Worm (Caenorhabditis elegans) whole organism, young adult: ENCODE data around the gene ndc-80.

ENCODE experiments used
- B0019.2 ChIP-seq: fragments of 200-800 bp; sonication (Bioruptor generic); conservative IDR thresholded peaks from 2 replicates; pipeline ENCODE4 v1.3.6; 2022; ENCODE audit warnings: missing genetic modification reagents, missing genetic modification characterization, missing compliant biosample characterization
- B0336.3 ChIP-seq: fragments of 200-800 bp; sonication (Bioruptor generic); IDR thresholded peaks from 2 replicates; pipeline ENCODE4 v1.3.6; 2022; ENCODE audit warnings: missing genetic modification characterization, missing compliant biosample characterization
- F22D6.2 ChIP-seq: sonication (generic microtip); optimal IDR thresholded peaks from 2 replicates; lab custom pipeline; 2016; ENCODE audit warnings: mild to moderate bottlenecking, missing genetic modification characterization, missing compliant biosample characterization
- F33H1.4 ChIP-seq: fragments of 200-800 bp; sonication (Bioruptor generic); IDR thresholded peaks from 2 replicates; pipeline ENCODE4 v1.3.6; 2022; ENCODE audit warnings: missing genetic modification reagents, missing genetic modification characterization, missing compliant biosample characterization
- F37B4.10 ChIP-seq: fragments of 200-800 bp; sonication (Bioruptor generic); IDR thresholded peaks from 2 replicates; pipeline ENCODE4 v1.3.6; 2022; ENCODE audit warnings: missing genetic modification characterization, missing compliant biosample characterization
- K11D2.4 ChIP-seq: fragments of 200-800 bp; sonication (Bioruptor generic); IDR thresholded peaks from 2 replicates; pipeline ENCODE4 v1.3.6; 2022; ENCODE audit warnings: missing genetic modification reagents, missing genetic modification characterization, missing compliant biosample characterization
- T26A5.8 ChIP-seq: sonication (generic microtip); optimal IDR thresholded peaks from 2 replicates; lab custom pipeline; 2016; ENCODE audit warnings: missing genetic modification characterization, missing compliant biosample characterization
- Y53F4B.3 ChIP-seq: fragments of 200-800 bp; sonication (Bioruptor generic); IDR thresholded peaks from 2 replicates; pipeline ENCODE4 v1.3.6; 2022; ENCODE audit warnings: missing genetic modification reagents, missing genetic modification characterization, missing compliant biosample characterization
- Y56A3A.18 ChIP-seq: fragments of 200-800 bp; sonication (Bioruptor generic); IDR thresholded peaks from 2 replicates; pipeline ENCODE4 v1.3.6; 2022; ENCODE audit warnings: missing genetic modification reagents, missing genetic modification characterization, missing compliant biosample characterization
- Y79H2A.3 ChIP-seq: fragments of 200-800 bp; sonication (Bioruptor generic); conservative IDR thresholded peaks from 2 replicates; pipeline ENCODE4 v1.3.6; 2022; ENCODE audit warnings: missing genetic modification reagents, missing genetic modification characterization, missing compliant biosample characterization
- akir-1 ChIP-seq: fragments of 200-800 bp; sonication (Bioruptor generic); optimal IDR thresholded peaks from 2 replicates; lab custom pipeline; 2018; ENCODE audit warnings: mild to moderate bottlenecking, missing genetic modification characterization, moderate library complexity, missing compliant biosample characterization
- attf-6 ChIP-seq: fragments of 200-800 bp; sonication (Bioruptor generic); IDR thresholded peaks from 2 replicates; pipeline ENCODE4 v1.3.6; 2022; ENCODE audit warnings: missing genetic modification reagents, missing genetic modification characterization, missing compliant biosample characterization
- cebp-1 ChIP-seq, 2 experiments: fragments of 200-800 bp in 1 of 2; sonication (Bioruptor generic) in 1 of 2; sonication (generic microtip) in 1 of 2; IDR thresholded peaks in 1 of 2; optimal IDR thresholded peaks in 1 of 2; 2 replicates each; pipeline versions ENCODE4 v1.3.6 to Lab custom; 2017 to 2022; ENCODE audit warnings: missing compliant biosample characterization in 2 of 2, missing genetic modification characterization in 2 of 2, mild to moderate bottlenecking in 1 of 2, missing genetic modification reagents in 1 of 2, moderate library complexity in 1 of 2
- efl-1 ChIP-seq: fragments of 150-350 bp; optimal IDR thresholded peaks from 2 replicates; lab custom pipeline; 2014; ENCODE audit warnings: missing biosample characterization, missing genetic modification reagents, missing genetic modification characterization
- gei-17 ChIP-seq: fragments of 200-800 bp; sonication (Bioruptor generic); optimal IDR thresholded peaks from 2 replicates; lab custom pipeline; 2018; ENCODE audit warnings: mild to moderate bottlenecking, missing genetic modification characterization, missing compliant biosample characterization
- hmg-20 ChIP-seq: fragments of 200-800 bp; sonication (Bioruptor generic); IDR thresholded peaks from 2 replicates; pipeline ENCODE4 v1.3.6; 2022; ENCODE audit warnings: missing genetic modification reagents, missing genetic modification characterization, missing compliant biosample characterization
- lag-1 ChIP-seq: fragments of 200-800 bp; sonication (Bioruptor generic); IDR thresholded peaks from 2 replicates; pipeline ENCODE4 v1.3.6; 2022; ENCODE audit warnings: missing genetic modification reagents, missing genetic modification characterization, missing compliant biosample characterization
- let-526 ChIP-seq: fragments of 200-800 bp; sonication (Bioruptor generic); IDR thresholded peaks from 2 replicates; pipeline ENCODE4 v1.3.6; 2022; ENCODE audit warnings: missing genetic modification reagents, missing genetic modification characterization, missing compliant biosample characterization
- let-607 ChIP-seq, 2 experiments: fragments of 200-800 bp in 1 of 2; sonication (Bioruptor generic) in 1 of 2; sonication (generic microtip) in 1 of 2; optimal IDR thresholded peaks; 2 replicates each; lab custom pipeline; 2016 to 2018; ENCODE audit warnings: mild to moderate bottlenecking in 2 of 2, missing compliant biosample characterization in 2 of 2, missing genetic modification characterization in 2 of 2, moderate library complexity in 2 of 2, missing genotype in 1 of 2
- lsl-1 ChIP-seq: fragments of 200-800 bp; sonication (Bioruptor generic); optimal IDR thresholded peaks from 2 replicates; lab custom pipeline; 2018; ENCODE audit warnings: mild to moderate bottlenecking, missing genetic modification characterization, moderate library complexity, missing compliant biosample characterization
- lsy-27 ChIP-seq: sonication (generic microtip); optimal IDR thresholded peaks from 2 replicates; lab custom pipeline; 2017; ENCODE audit warnings: missing genetic modification characterization, mild to moderate bottlenecking, missing compliant biosample characterization, antibody characterized with exemption, missing genotype, borderline replicate concordance; ENCODE audit not compliant: insufficient read depth
- madf-10 ChIP-seq: sonication (generic microtip); optimal IDR thresholded peaks from 2 replicates; lab custom pipeline; 2016; ENCODE audit warnings: mild to moderate bottlenecking, missing genetic modification characterization, missing compliant biosample characterization
- nfyb-1 ChIP-seq: fragments of 200-800 bp; sonication (Bioruptor generic); IDR thresholded peaks from 2 replicates; pipeline ENCODE4 v1.3.6; 2022; ENCODE audit warnings: missing genetic modification reagents, missing genetic modification characterization, missing compliant biosample characterization
- nhr-120 ChIP-seq: fragments of 200-800 bp; sonication (Bioruptor generic); IDR thresholded peaks from 2 replicates; pipeline ENCODE4 v1.3.6; 2022; ENCODE audit warnings: missing genetic modification characterization, missing compliant biosample characterization
- repo-1 ChIP-seq: sonication (generic microtip); optimal IDR thresholded peaks from 2 replicates; lab custom pipeline; 2017; ENCODE audit warnings: mild to moderate bottlenecking, missing genetic modification characterization, missing compliant biosample characterization
- sea-2 ChIP-seq: fragments of 200-800 bp; sonication (Bioruptor generic); IDR thresholded peaks from 2 replicates; pipeline ENCODE4 v1.3.6; 2022; ENCODE audit warnings: missing genetic modification characterization, missing compliant biosample characterization
- snpc-1.1 ChIP-seq: sonication (generic microtip); optimal IDR thresholded peaks from 2 replicates; lab custom pipeline; 2017; ENCODE audit warnings: missing genetic modification characterization, mild to moderate bottlenecking, missing compliant biosample characterization, antibody characterized with exemption, moderate library complexity, missing genotype, missing genetic modification reagents; ENCODE audit not compliant: insufficient read depth
- snpc-3.4 ChIP-seq: sonication (generic microtip); optimal IDR thresholded peaks from 2 replicates; lab custom pipeline; 2017; ENCODE audit warnings: missing genetic modification characterization, mild to moderate bottlenecking, missing compliant biosample characterization, antibody characterized with exemption, moderate library complexity, missing genotype, missing genetic modification reagents
- snpc-4 ChIP-seq, 5 experiments: fragments of 150-350 bp in 1 of 5; sonication (generic microtip) in 4 of 5; optimal IDR thresholded peaks; 2 replicates each; lab custom pipeline; 2014 to 2018; ENCODE audit warnings: missing genetic modification characterization in 5 of 5, missing biosample characterization in 3 of 5, antibody characterized with exemption in 2 of 5, mild to moderate bottlenecking in 2 of 5, missing compliant biosample characterization in 2 of 5, missing genotype in 2 of 5, moderate library complexity in 2 of 5, missing genetic modification reagents in 1 of 5
- somi-1 ChIP-seq: fragments of 200-800 bp; sonication (Bioruptor generic); optimal IDR thresholded peaks from 2 replicates; lab custom pipeline; 2018; ENCODE audit warnings: mild to moderate bottlenecking, missing genetic modification characterization, missing compliant biosample characterization
- tbx-9 ChIP-seq: sonication (generic microtip); optimal IDR thresholded peaks from 2 replicates; lab custom pipeline; 2016; ENCODE audit warnings: borderline replicate concordance, missing genetic modification characterization, inconsistent platforms, missing compliant biosample characterization
- xnd-1 ChIP-seq: sonication (generic microtip); optimal IDR thresholded peaks from 2 replicates; lab custom pipeline; 2016; ENCODE audit warnings: missing genotype, missing genetic modification reagents, missing genetic modification characterization, missing compliant biosample characterization
- zfh-2 ChIP-seq: fragments of 200-800 bp; sonication (Bioruptor generic); conservative IDR thresholded peaks from 2 replicates; pipeline ENCODE4 v1.3.6; 2022; ENCODE audit warnings: missing genetic modification reagents, missing genetic modification characterization, missing compliant biosample characterization
- ztf-28 ChIP-seq: fragments of 200-800 bp; sonication (Bioruptor generic); IDR thresholded peaks from 2 replicates; pipeline ENCODE4 v1.3.6; 2022; ENCODE audit warnings: missing genetic modification reagents, missing genetic modification characterization, missing compliant biosample characterization

The ndc-80 gene

ce11 chrIV:10048268-10048667 lies 37.7 kb upstream of the ndc-80 start (continued):
- no peak for TF ChIP-seq Y53F4B.3
- TF ChIP-seq gei-17: no peak
- TF ChIP-seq hmg-20 (GFP tag; lab: Robert Waterston, UW): no peak
- no peak for TF ChIP-seq lsy-27 (tag; lab: Kevin White, UChicago)
- TF ChIP-seq Y79H2A.3 (GFP tag; lab: Robert Waterston, UW): no peak

- TF ChIP-seq madf-10: no peak
- no peak for TF ChIP-seq nfyb-1
- TF ChIP-seq let-526: no peak
- TF ChIP-seq efl-1: no peak
- TF ChIP-seq attf-6: no peak
- no peak for TF ChIP-seq B0336.3
- TF ChIP-seq T26A5.8 (tag; lab: Kevin White, UChicago): no peak
- TF ChIP-seq akir-1 (GFP tag; lab: Kevin White, UChicago): no peak
- TF ChIP-seq cebp-1 (GFP tag; IDR thresholded peaks at IDR 0.05; lab: Robert Waterston, UW): no peak
- no peak for TF ChIP-seq cebp-1 (tag; optimal IDR thresholded peaks at IDR 0.05; lab: Kevin White, UChicago)
- TF ChIP-seq zfh-2 (GFP tag; lab: Robert Waterston, UW): no peak
- no peak for TF ChIP-seq tbx-9
- no peak for TF ChIP-seq ztf-28 (GFP tag; lab: Robert Waterston, UW)
- TF ChIP-seq sea-2 (GFP tag; lab: Robert Waterston, UW): no peak
- TF ChIP-seq Y56A3A.18: no peak
- no peak for TF ChIP-seq lsl-1
- TF ChIP-seq K11D2.4 (GFP tag; lab: Robert Waterston, UW): no peak
- no peak for TF ChIP-seq F37B4.10
- no peak for TF ChIP-seq snpc-3.4 (tag; lab: Kevin White, UChicago)
- TF ChIP-seq xnd-1 (tag; lab: Kevin White, UChicago): no peak
Measured at ce11 chrIV:10051088-10051487, 34.8 kb upstream of the ndc-80 start, which contains the start of gene T04B2.8. T04B2.8 (minus strand) TSS chrIV:10051188.

ce11 chrIV:10053550-10053949 lies 32.4 kb upstream of the ndc-80 start, which contains the start of gene srv-12:
srv-12 (minus strand) TSS chrIV:10053650.
- TF ChIP-seq Y79H2A.3 (GFP tag; lab: Robert Waterston, UW) (no peak), F33H1.4 (GFP tag; lab: Robert Waterston, UW) (no peak), repo-1 (tag; lab: Kevin White, UChicago) (no peak), nhr-120 (GFP tag; lab: Robert Waterston, UW) (no peak), let-607 (tag; optimal IDR thresholded peaks at IDR 0.05; lab: Kevin White, UChicago) (no peak), snpc-1.1 (no peak), lsy-27 (tag; lab: Kevin White, UChicago) (no peak), snpc-4 (GFP tag; optimal IDR thresholded peaks at IDR 0.05; lab: Kevin White, UChicago) (no peak), snpc-4 (tag; optimal IDR thresholded peaks at IDR 0.05; lab: Kevin White, UChicago) (no peak), lag-1 (GFP tag; lab: Robert Waterston, UW) (no peak), somi-1 (GFP tag; lab: Kevin White, UChicago) (no peak)

- TF ChIP-seq B0019.2 (GFP tag; lab: Robert Waterston, UW) (no peak), F22D6.2 (tag; lab: Kevin White, UChicago) (no peak)
Measured at ce11 chrIV:10056138-10056537, 29.8 kb upstream of the ndc-80 start, which contains the start of gene T04B2.7. T04B2.7 (minus strand) TSS chrIV:10056238.
